Worm (Caenorhabditis elegans) whole organism, mixed stage, embryonic: ENCODE data around the gene T09B9.1.

Source experiments
- blmp-1 ChIP-seq: fragments of 150-350 bp; optimal IDR thresholded peaks from 2 replicates; lab custom pipeline; 2014; ENCODE audit warnings: missing biosample characterization, missing genetic modification characterization
- ceh-83 ChIP-seq: fragments of 200-800 bp; sonication (Bioruptor generic); optimal IDR thresholded peaks from 2 replicates; lab custom pipeline; 2018; ENCODE audit warnings: mild to moderate bottlenecking, missing genetic modification characterization, missing compliant biosample characterization
- ces-1 ChIP-seq: fragments of 150-350 bp; optimal IDR thresholded peaks from 2 replicates; lab custom pipeline; 2014; ENCODE audit warnings: missing biosample characterization, missing genetic modification reagents, missing genetic modification characterization
- drap-1 ChIP-seq: fragments of 200-800 bp; sonication (Bioruptor generic); optimal IDR thresholded peaks from 3 replicates; lab custom pipeline; 2018; ENCODE audit warnings: mild to moderate bottlenecking, missing genetic modification characterization, missing compliant biosample characterization
- elt-1 ChIP-seq: sonication (generic microtip); optimal IDR thresholded peaks from 2 replicates; lab custom pipeline; 2017; ENCODE audit warnings: missing genetic modification characterization, mild to moderate bottlenecking, missing compliant biosample characterization, antibody characterized with exemption, moderate library complexity, borderline replicate concordance; ENCODE audit not compliant: insufficient read depth
- mep-1 ChIP-seq: fragments of 150-350 bp; optimal IDR thresholded peaks from 2 replicates; lab custom pipeline; 2017; ENCODE audit warnings: missing biosample characterization, missing genetic modification reagents, missing genetic modification characterization, inconsistent platforms
- nhr-76 ChIP-seq: sonication (generic microtip); optimal IDR thresholded peaks from 2 replicates; lab custom pipeline; 2017; ENCODE audit warnings: missing biosample characterization, missing genetic modification characterization
- pha-4 ChIP-seq: fragments of 150-350 bp; optimal IDR thresholded peaks from 2 replicates; lab custom pipeline; 2018; ENCODE audit warnings: missing biosample characterization, missing genetic modification reagents, missing genetic modification characterization
- snpc-4 ChIP-seq: fragments of 150-350 bp; optimal IDR thresholded peaks from 2 replicates; lab custom pipeline; 2014; ENCODE audit warnings: missing biosample characterization, missing genetic modification characterization
- sptf-1 ChIP-seq: sonication (generic microtip); optimal IDR thresholded peaks from 2 replicates; lab custom pipeline; 2017; ENCODE audit warnings: mild to moderate bottlenecking, missing genetic modification characterization, moderate library complexity, missing compliant biosample characterization
- unc-39 ChIP-seq: fragments of 150-350 bp; optimal IDR thresholded peaks from 2 replicates; lab custom pipeline; 2014; ENCODE audit warnings: missing biosample characterization, missing genetic modification characterization
- unc-62 ChIP-seq: fragments of 150-350 bp; optimal IDR thresholded peaks from 2 replicates; lab custom pipeline; 2014; ENCODE audit warnings: missing biosample characterization, missing genetic modification reagents, missing genetic modification characterization
- ztf-11 ChIP-seq: fragments of 150-350 bp; optimal IDR thresholded peaks from 2 replicates; lab custom pipeline; 2014; ENCODE audit warnings: missing biosample characterization, missing genetic modification characterization

DNA sequence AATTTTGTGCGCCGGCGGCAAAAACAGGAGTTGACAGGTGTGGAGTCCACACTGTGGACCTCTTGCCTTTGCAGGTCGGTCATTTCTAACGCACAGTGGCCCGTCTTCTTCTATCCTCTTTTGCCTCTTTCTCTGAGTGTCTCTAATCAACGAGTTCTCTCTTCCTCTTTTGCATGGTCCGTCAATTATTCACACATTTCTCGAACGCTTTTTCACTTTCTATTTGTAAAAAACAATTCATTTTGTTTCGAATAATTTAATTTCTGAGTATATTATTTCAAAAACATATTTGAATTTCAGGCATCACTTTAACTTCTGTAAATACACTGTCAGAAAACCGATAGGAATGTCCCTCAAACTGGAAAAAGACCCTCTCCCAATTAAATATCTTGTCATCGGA lies at the start of gene T09B9.1:
- TF ChIP-seq ceh-83 (GFP tag; lab: Kevin White, UChicago): no peak
- no peak for TF ChIP-seq sptf-1 (tag; lab: Kevin White, UChicago)
- TF ChIP-seq elt-1: no peak
- no peak for TF ChIP-seq unc-39
- TF ChIP-seq snpc-4 (tag; lab: Kevin White, UChicago): no peak
- no peak for TF ChIP-seq ztf-11 (tag; lab: Kevin White, UChicago)
- no peak for TF ChIP-seq mep-1 (tag; lab: Kevin White, UChicago)
- no peak for TF ChIP-seq drap-1
- TF ChIP-seq ces-1: no peak
- no peak for TF ChIP-seq nhr-76 (tag; lab: Kevin White, UChicago)
- TF ChIP-seq blmp-1 (tag; lab: Kevin White, UChicago): no peak
- TF ChIP-seq pha-4: no peak
- TF ChIP-seq unc-62 (GFP tag; lab: Kevin White, UChicago): no peak
